Worm (Caenorhabditis elegans) whole organism, L3 larva: ENCODE results near the gene K02H11.9.

Source experiments
- R02D3.7 ChIP-seq: fragments of 150-350 bp; optimal IDR thresholded peaks from 2 replicates; lab custom pipeline; 2014; ENCODE audit warnings: missing biosample characterization, missing genetic modification characterization
- ZK546.5 ChIP-seq: sonication (generic microtip); optimal IDR thresholded peaks from 2 replicates; lab custom pipeline; 2017; ENCODE audit warnings: missing biosample characterization, missing genetic modification characterization
- aly-2 ChIP-seq: fragments of 150-350 bp; optimal IDR thresholded peaks from 2 replicates; lab custom pipeline; 2014; ENCODE audit warnings: missing biosample characterization, missing genetic modification characterization
- ceh-16 ChIP-seq: sonication (generic microtip); optimal IDR thresholded peaks from 2 replicates; lab custom pipeline; 2017; ENCODE audit warnings: missing biosample characterization, missing genetic modification characterization
- ceh-28 ChIP-seq: fragments of 150-350 bp; optimal IDR thresholded peaks from 2 replicates; lab custom pipeline; 2014; ENCODE audit warnings: missing biosample characterization, missing genetic modification reagents, missing genetic modification characterization
- ceh-9 ChIP-seq: sonication (generic microtip); optimal IDR thresholded peaks from 2 replicates; lab custom pipeline; 2018; ENCODE audit warnings: missing biosample characterization, missing genetic modification characterization
- daf-12 ChIP-seq: fragments of 150-350 bp; optimal IDR thresholded peaks from 2 replicates; lab custom pipeline; 2014; ENCODE audit warnings: missing biosample characterization, missing genetic modification reagents, missing genetic modification characterization
- egl-27 ChIP-seq: sonication (generic microtip); optimal IDR thresholded peaks from 4 replicates; lab custom pipeline; 2017; ENCODE audit warnings: missing biosample characterization, missing genetic modification reagents, missing genetic modification characterization
- elt-2 ChIP-seq: sonication (generic microtip); optimal IDR thresholded peaks from 2 replicates; lab custom pipeline; 2016; ENCODE audit warnings: missing genetic modification reagents, mild to moderate bottlenecking, missing genetic modification characterization, missing compliant biosample characterization
- elt-3 ChIP-seq, 3 experiments: fragments of 150-350 bp in 1 of 3; sonication (generic microtip) in 2 of 3; optimal IDR thresholded peaks; 2 replicates in 2 of 3; 4 replicates in 1 of 3; lab custom pipeline; 2014 to 2017; ENCODE audit warnings: missing biosample characterization in 3 of 3, missing genetic modification characterization in 3 of 3
- eor-1 ChIP-seq, 2 experiments: fragments of 150-350 bp; optimal IDR thresholded peaks; 2 replicates each; lab custom pipeline; 2014 to 2018; ENCODE audit warnings: missing biosample characterization in 2 of 2, missing genetic modification characterization in 2 of 2
- fkh-10 ChIP-seq: sonication (generic microtip); optimal IDR thresholded peaks from 2 replicates; lab custom pipeline; 2017; ENCODE audit warnings: missing biosample characterization, missing genetic modification reagents, missing genetic modification characterization
- fkh-2 ChIP-seq: fragments of 150-350 bp; optimal IDR thresholded peaks from 2 replicates; lab custom pipeline; 2014; ENCODE audit warnings: missing biosample characterization, missing genetic modification reagents, missing genetic modification characterization
- hmg-11 ChIP-seq: sonication (generic microtip); optimal IDR thresholded peaks from 2 replicates; lab custom pipeline; 2016; ENCODE audit warnings: missing genetic modification characterization, missing compliant biosample characterization
- lin-15B ChIP-seq: fragments of 150-350 bp; optimal IDR thresholded peaks from 2 replicates; lab custom pipeline; 2014; ENCODE audit warnings: missing biosample characterization, missing genetic modification characterization
- lin-39 ChIP-seq: fragments of 150-350 bp; optimal IDR thresholded peaks from 2 replicates; lab custom pipeline; 2018; ENCODE audit warnings: missing biosample characterization, missing genetic modification reagents, missing genetic modification characterization
- lsy-12 ChIP-seq: sonication (generic microtip); optimal IDR thresholded peaks from 2 replicates; lab custom pipeline; 2016; ENCODE audit warnings: mild to moderate bottlenecking, missing genetic modification characterization, missing compliant biosample characterization
- nfya-1 ChIP-seq: sonication (generic microtip); optimal IDR thresholded peaks from 2 replicates; lab custom pipeline; 2017; ENCODE audit warnings: missing genetic modification characterization, mild to moderate bottlenecking, missing compliant biosample characterization, antibody characterized with exemption, moderate library complexity; ENCODE audit not compliant: insufficient read depth
- nhr-12 ChIP-seq: fragments of 150-350 bp; optimal IDR thresholded peaks from 2 replicates; lab custom pipeline; 2014; ENCODE audit warnings: missing biosample characterization, missing genetic modification characterization
- nhr-23 ChIP-seq: fragments of 150-350 bp; optimal IDR thresholded peaks from 2 replicates; lab custom pipeline; 2014; ENCODE audit warnings: missing biosample characterization, missing genetic modification reagents, missing genetic modification characterization
- nhr-25 ChIP-seq: sonication (generic microtip); optimal IDR thresholded peaks from 2 replicates; lab custom pipeline; 2017; ENCODE audit warnings: missing biosample characterization, missing genetic modification characterization
- nhr-28 ChIP-seq: fragments of 150-350 bp; optimal IDR thresholded peaks from 2 replicates; lab custom pipeline; 2014; ENCODE audit warnings: missing biosample characterization, missing genetic modification characterization
- nhr-43 ChIP-seq: sonication (generic microtip); optimal IDR thresholded peaks from 2 replicates; lab custom pipeline; 2016; ENCODE audit warnings: mild to moderate bottlenecking, missing genetic modification characterization, missing compliant biosample characterization; ENCODE audit not compliant: poor library complexity, severe bottlenecking
- nhr-67 ChIP-seq: fragments of 150-350 bp; optimal IDR thresholded peaks from 2 replicates; lab custom pipeline; 2014; ENCODE audit warnings: missing biosample characterization, missing genetic modification characterization
- nhr-76 ChIP-seq: fragments of 150-350 bp; sonication (generic microtip); optimal IDR thresholded peaks from 5 replicates; lab custom pipeline; 2014; ENCODE audit warnings: missing biosample characterization, missing genetic modification characterization
- pha-4 ChIP-seq: fragments of 150-350 bp; optimal IDR thresholded peaks from 2 replicates; lab custom pipeline; 2014; ENCODE audit warnings: missing biosample characterization, missing genetic modification reagents, missing genetic modification characterization
- pqm-1 ChIP-seq: fragments of 150-350 bp; optimal IDR thresholded peaks from 2 replicates; lab custom pipeline; 2017; ENCODE audit warnings: missing biosample characterization, missing genetic modification characterization, inconsistent platforms
- sea-2 ChIP-seq: fragments of 150-350 bp; sonication (generic microtip); optimal IDR thresholded peaks from 4 replicates; lab custom pipeline; 2014; ENCODE audit warnings: missing biosample characterization, missing genetic modification reagents, missing genetic modification characterization
- snpc-4 ChIP-seq: fragments of 150-350 bp; optimal IDR thresholded peaks from 2 replicates; lab custom pipeline; 2014; ENCODE audit warnings: missing biosample characterization, missing genetic modification characterization
- unc-39 ChIP-seq: sonication (generic microtip); optimal IDR thresholded peaks from 4 replicates; lab custom pipeline; 2017; ENCODE audit warnings: missing biosample characterization, missing genetic modification characterization
- ztf-11 ChIP-seq: fragments of 150-350 bp; optimal IDR thresholded peaks from 2 replicates; lab custom pipeline; 2014; ENCODE audit warnings: missing biosample characterization, missing genetic modification characterization
- ztf-4 ChIP-seq: fragments of 150-350 bp; optimal IDR thresholded peaks from 2 replicates; lab custom pipeline; 2014; ENCODE audit warnings: missing biosample characterization, missing genetic modification characterization

K02H11.9 gene

ce11 chrV:1495334-1495733, 41.5 kb downstream of the K02H11.9 start, which contains the start of gene C38C3.3:
Gene C38C3.3 (plus strand): TSS chrV:1495634.
- no peak for TF ChIP-seq ztf-11
- TF ChIP-seq ceh-28, result peak; percentile 15

ce11 chrV:1494469-1494868, 42.4 kb downstream of the K02H11.9 start, which contains the start of gene spig-7:
Gene spig-7 (plus strand): TSS chrV:1494769.
- TF ChIP-seq nhr-25 (tag; lab: Kevin White, UChicago), result no peak
- TF ChIP-seq egl-27, result no peak
- TF ChIP-seq ztf-11, result no peak
- TF ChIP-seq lin-39 (tag; lab: Kevin White, UChicago), result no peak
- TF ChIP-seq R02D3.7 (tag; lab: Kevin White, UChicago), result no peak
- no peak for TF ChIP-seq fkh-2 (tag; lab: Kevin White, UChicago)
- no peak for TF ChIP-seq ceh-16 (tag; lab: Kevin White, UChicago)
- TF ChIP-seq nhr-67 (tag; lab: Kevin White, UChicago), result no peak
- no peak for TF ChIP-seq eor-1 (tag; optimal IDR thresholded peaks at IDR 0.05; lab: Kevin White, UChicago)
- no peak for TF ChIP-seq pha-4 (tag; lab: Kevin White, UChicago)
- TF ChIP-seq elt-2 (tag; lab: Kevin White, UChicago), result no peak
- no peak for TF ChIP-seq ZK546.5 (tag; lab: Kevin White, UChicago)
- no peak for TF ChIP-seq ceh-9 (tag; lab: Kevin White, UChicago)
- TF ChIP-seq lsy-12 (tag; lab: Kevin White, UChicago), result no peak
- no peak for TF ChIP-seq nhr-23 (tag; lab: Kevin White, UChicago)
- TF ChIP-seq nhr-43 (tag; lab: Kevin White, UChicago), result no peak
- no peak for TF ChIP-seq snpc-4
- TF ChIP-seq, all 47 proteins: peak for 0

- TF ChIP-seq sea-2 (GFP tag; lab: Kevin White, UChicago) (no peak), fkh-2 (tag; lab: Kevin White, UChicago) (no peak), nfya-1 (no peak), lin-15B (tag; lab: Kevin White, UChicago) (no peak), unc-39 (tag; lab: Kevin White, UChicago) (no peak), pqm-1 (tag; lab: Kevin White, UChicago) (no peak), hmg-11 (tag; lab: Kevin White, UChicago) (no peak), nhr-67 (tag; lab: Kevin White, UChicago) (no peak), nhr-25 (tag; lab: Kevin White, UChicago) (no peak), aly-2 (tag; lab: Kevin White, UChicago) (no peak)
Measured at ce11 chrV:1491510-1491909, 45.4 kb downstream of the K02H11.9 start, which contains the start of gene C38C3.6. Gene C38C3.6 (minus strand): TSS chrV:1491610.

ce11 chrV:1488642-1489041, 48.2 kb downstream of the K02H11.9 start:
- TF ChIP-seq pqm-1 (tag; lab: Kevin White, UChicago), result no peak
- no peak for TF ChIP-seq snpc-4
- no peak for TF ChIP-seq nhr-28
- no peak for TF ChIP-seq elt-3 (tag; optimal IDR thresholded peaks at IDR 0.05; lab: Kevin White, UChicago)
- TF ChIP-seq nhr-12, result no peak
- no peak for TF ChIP-seq ceh-16 (tag; lab: Kevin White, UChicago)
- no peak for TF ChIP-seq fkh-10 (GFP tag; lab: Kevin White, UChicago)
- TF ChIP-seq ztf-4 (tag; lab: Kevin White, UChicago), result no peak
- no peak for TF ChIP-seq nfya-1
- TF ChIP-seq sea-2 (GFP tag; lab: Kevin White, UChicago), result no peak
- TF ChIP-seq hmg-11 (tag; lab: Kevin White, UChicago), result no peak
- no peak for TF ChIP-seq ceh-28
- TF ChIP-seq daf-12 (tag; lab: Kevin White, UChicago), result no peak
- TF ChIP-seq nhr-43 (tag; lab: Kevin White, UChicago), result no peak

ce11 chrV:1487262-1487661, 49.6 kb downstream of the K02H11.9 start:
- TF ChIP-seq nhr-76, result no peak
- TF ChIP-seq nhr-12, result no peak
- TF ChIP-seq elt-3 (tag; optimal IDR thresholded peaks at IDR 0.05; lab: Kevin White, UChicago), result no peak
- no peak for TF ChIP-seq pha-4 (tag; lab: Kevin White, UChicago)
- no peak for TF ChIP-seq R02D3.7 (tag; lab: Kevin White, UChicago)
- TF ChIP-seq nhr-25 (tag; lab: Kevin White, UChicago), result no peak
